Fruit fly (Drosophila melanogaster) whole organism, embryonic: Measurements from ENCODE around the gene CG17140.

ENCODE experiments used
- Adf1 ChIP-seq: fragments of 200-800 bp; sonication (Bioruptor generic); IDR thresholded peaks from 2 replicates; pipeline ENCODE4 v1.3.6; 2022; ENCODE audit warnings: missing biosample characterization, missing genetic modification characterization
- Blimp-1 ChIP-seq: fragments of 200-800 bp; sonication (Bioruptor generic); optimal IDR thresholded peaks from 3 replicates; lab custom pipeline; 2018; ENCODE audit warnings: missing biosample characterization, missing genetic modification characterization, mild to moderate bottlenecking, moderate library complexity, missing genetic modification reagents
- CG10274 ChIP-seq: fragments of 200-800 bp; sonication (Bioruptor generic); optimal IDR thresholded peaks from 3 replicates; lab custom pipeline; 2017; ENCODE audit warnings: missing biosample characterization, mild to moderate bottlenecking, missing genetic modification characterization
- CG11504 ChIP-seq: fragments of 200-800 bp; sonication (Bioruptor generic); optimal IDR thresholded peaks from 3 replicates; lab custom pipeline; 2019; ENCODE audit warnings: missing biosample characterization, mild to moderate bottlenecking, missing genetic modification characterization, moderate library complexity
- CG13287 ChIP-seq: fragments of 200-800 bp; sonication (Bioruptor generic); IDR thresholded peaks from 2 replicates; pipeline ENCODE4 v1.3.6; 2022; ENCODE audit warnings: missing biosample characterization, missing genetic modification characterization; ENCODE audit not compliant: partially characterized antibody
- CG16813 ChIP-seq: fragments of 200-800 bp; sonication (Bioruptor generic); IDR thresholded peaks from 3 replicates; pipeline ENCODE4 v1.3.6; 2022; ENCODE audit warnings: missing biosample characterization, missing genetic modification characterization; ENCODE audit not compliant: partially characterized antibody
- CG17912 ChIP-seq: fragments of 200-800 bp; sonication (Bioruptor generic); optimal IDR thresholded peaks from 2 replicates; lab custom pipeline; 2018; ENCODE audit warnings: missing biosample characterization, mild to moderate bottlenecking, missing genetic modification characterization
- CG2889 ChIP-seq: fragments of 200-800 bp; sonication (Bioruptor generic); IDR thresholded peaks from 3 replicates; pipeline ENCODE4 v1.3.6; 2022; ENCODE audit warnings: missing biosample characterization, missing genetic modification characterization
- CG3065 ChIP-seq: fragments of 200-800 bp; sonication (Bioruptor generic); optimal IDR thresholded peaks from 2 replicates; lab custom pipeline; 2016; ENCODE audit warnings: missing biosample characterization, missing genetic modification characterization
- CG32767 ChIP-seq: fragments of 200-800 bp; sonication (Bioruptor generic); IDR thresholded peaks from 2 replicates; pipeline ENCODE4 v1.3.6; 2022; ENCODE audit warnings: missing biosample characterization, missing genetic modification characterization
- CG3281 ChIP-seq: fragments of 200-800 bp; sonication (Bioruptor generic); optimal IDR thresholded peaks from 3 replicates; lab custom pipeline; 2017; ENCODE audit warnings: missing biosample characterization, mild to moderate bottlenecking, missing genetic modification characterization
- CG3407 ChIP-seq: fragments of 200-800 bp; sonication (Bioruptor generic); optimal IDR thresholded peaks from 2 replicates; lab custom pipeline; 2018; ENCODE audit warnings: missing biosample characterization, mild to moderate bottlenecking, missing genetic modification characterization
- CG34422 ChIP-seq: fragments of 200-800 bp; sonication (Bioruptor generic); IDR thresholded peaks from 3 replicates; pipeline ENCODE4 v1.3.6; 2022; ENCODE audit warnings: missing biosample characterization, missing genetic modification characterization
- CG4730 ChIP-seq: fragments of 200-800 bp; sonication (Bioruptor generic); IDR thresholded peaks from 2 replicates; pipeline ENCODE4 v1.3.6; 2022; ENCODE audit warnings: missing biosample characterization, missing genetic modification characterization
- CG5180 ChIP-seq: fragments of 200-800 bp; sonication (Bioruptor generic); optimal IDR thresholded peaks from 3 replicates; lab custom pipeline; 2017; ENCODE audit warnings: missing biosample characterization, missing genetic modification characterization, mild to moderate bottlenecking, moderate library complexity, missing genetic modification reagents
- CG6791 ChIP-seq: fragments of 200-800 bp; sonication (Bioruptor generic); IDR thresholded peaks from 3 replicates; pipeline ENCODE4 v1.3.6; 2022; ENCODE audit warnings: missing biosample characterization, missing genetic modification characterization; ENCODE audit not compliant: partially characterized antibody
- CG7839 ChIP-seq: fragments of 200-800 bp; sonication (Bioruptor generic); optimal IDR thresholded peaks from 3 replicates; lab custom pipeline; 2018; ENCODE audit warnings: missing biosample characterization, mild to moderate bottlenecking, missing genetic modification characterization, moderate library complexity
- CHES-1-like ChIP-seq: fragments of 200-800 bp; sonication (Bioruptor generic); optimal IDR thresholded peaks from 2 replicates; lab custom pipeline; 2016; ENCODE audit warnings: missing biosample characterization, missing genetic modification characterization
- Dad ChIP-seq: fragments of 200-800 bp; sonication (Bioruptor generic); optimal IDR thresholded peaks from 3 replicates; lab custom pipeline; 2016; ENCODE audit warnings: missing biosample characterization, missing genetic modification characterization
- Dek ChIP-seq: fragments of 200-800 bp; sonication (Bioruptor generic); optimal IDR thresholded peaks from 3 replicates; lab custom pipeline; 2019; ENCODE audit warnings: missing biosample characterization, mild to moderate bottlenecking, missing genetic modification characterization, moderate library complexity
- E2f1 ChIP-seq: fragments of 200-800 bp; sonication (Bioruptor generic); IDR thresholded peaks from 2 replicates; pipeline ENCODE4 v1.3.6; 2022; ENCODE audit warnings: missing biosample characterization, missing genetic modification characterization
- Eip74EF ChIP-seq, 2 experiments: fragments of 200-800 bp in 1 of 2; fragments of >200 bp in 1 of 2; sonication (Bioruptor generic) in 1 of 2; optimal IDR thresholded peaks; 2 replicates each; lab custom pipeline; 2017 to 2019; ENCODE audit warnings: missing biosample characterization in 2 of 2, missing genetic modification characterization in 2 of 2, mild to moderate bottlenecking in 1 of 2, moderate library complexity in 1 of 2
- Ets65A ChIP-seq: fragments of 200-800 bp; sonication (Bioruptor generic); peaks from one replicate; lab custom pipeline; 2016; ENCODE audit warnings: missing biosample characterization, missing genetic modification characterization
- Fer3 ChIP-seq: fragments of 200-800 bp; sonication (Bioruptor generic); optimal IDR thresholded peaks from 2 replicates; lab custom pipeline; 2018; ENCODE audit warnings: missing biosample characterization, mild to moderate bottlenecking, missing genetic modification characterization, moderate library complexity
- H2.0 ChIP-seq: fragments of 200-800 bp; sonication (Bioruptor generic); IDR thresholded peaks from 2 replicates; pipeline ENCODE4 v1.3.6; 2022; ENCODE audit warnings: missing biosample characterization, missing genetic modification characterization
- HLH3B ChIP-seq: fragments of 200-800 bp; sonication (Bioruptor generic); IDR thresholded peaks from 2 replicates; pipeline ENCODE4 v1.3.6; 2022; ENCODE audit warnings: missing biosample characterization, missing genetic modification characterization
- Med ChIP-seq: fragments of 200-800 bp; sonication (Bioruptor generic); peaks from one replicate; lab custom pipeline; 2016; ENCODE audit warnings: missing biosample characterization, missing genetic modification characterization, mild to moderate bottlenecking, inconsistent platforms, moderate library complexity
- NC2α ChIP-seq: fragments of 200-800 bp; sonication (Bioruptor generic); optimal IDR thresholded peaks from 2 replicates; lab custom pipeline; 2016; ENCODE audit warnings: missing biosample characterization, missing genetic modification characterization
- Oaz ChIP-seq: fragments of 200-800 bp; sonication (Bioruptor generic); IDR thresholded peaks from 2 replicates; pipeline ENCODE4 v1.3.6; 2022; ENCODE audit warnings: missing biosample characterization, missing genetic modification characterization
- Rx ChIP-seq: fragments of 200-800 bp; sonication (Bioruptor generic); IDR thresholded peaks from 2 replicates; pipeline ENCODE4 v1.3.6; 2022; ENCODE audit warnings: missing biosample characterization, missing genetic modification characterization
- cg ChIP-seq: fragments of 200-800 bp; sonication (Bioruptor generic); optimal IDR thresholded peaks from 3 replicates; lab custom pipeline; 2019; ENCODE audit warnings: missing biosample characterization, mild to moderate bottlenecking, missing genetic modification characterization, moderate library complexity
- gem ChIP-seq: fragments of 200-800 bp; sonication (Bioruptor generic); optimal IDR thresholded peaks from 2 replicates; lab custom pipeline; 2019; ENCODE audit warnings: missing biosample characterization, mild to moderate bottlenecking, missing genetic modification characterization, moderate library complexity
- gfzf ChIP-seq: fragments of 200-800 bp; sonication (Bioruptor generic); optimal IDR thresholded peaks from 2 replicates; lab custom pipeline; 2016; ENCODE audit warnings: missing biosample characterization, mild to moderate bottlenecking, missing genetic modification characterization, moderate library complexity
- grau ChIP-seq: fragments of 200-800 bp; optimal IDR thresholded peaks from 3 replicates; lab custom pipeline; 2019; ENCODE audit warnings: missing biosample characterization, mild to moderate bottlenecking, missing genetic modification characterization, moderate library complexity
- kni ChIP-seq: fragments of 200-800 bp; sonication (Bioruptor generic); optimal IDR thresholded peaks from 3 replicates; lab custom pipeline; 2017; ENCODE audit warnings: mild to moderate bottlenecking, missing biosample characterization, missing genetic modification reagents, missing genetic modification characterization
- knrl ChIP-seq: fragments of 200-800 bp; sonication (Bioruptor generic); IDR thresholded peaks from 3 replicates; pipeline ENCODE4 v1.3.6; 2022; ENCODE audit warnings: missing biosample characterization, missing genetic modification characterization; ENCODE audit not compliant: partially characterized antibody
- otp ChIP-seq: fragments of 200-800 bp; sonication (Bioruptor generic); IDR thresholded peaks from 3 replicates; pipeline ENCODE4, ENCODE4 v1.3.6; 2022; ENCODE audit warnings: missing biosample characterization, missing genetic modification characterization
- ranshi ChIP-seq: fragments of 200-800 bp; sonication (Bioruptor generic); IDR thresholded peaks from 2 replicates; pipeline ENCODE4 v1.3.6; 2022; ENCODE audit warnings: missing biosample characterization, missing genetic modification characterization
- sens-2 ChIP-seq: fragments of 200-800 bp; sonication (Bioruptor generic); IDR thresholded peaks from 2 replicates; pipeline ENCODE4 v1.3.6; 2022; ENCODE audit warnings: missing biosample characterization, missing genetic modification characterization
- sisA ChIP-seq: fragments of 200-800 bp; sonication (Bioruptor generic); IDR thresholded peaks from 2 replicates; pipeline ENCODE4 v1.3.6; 2022; ENCODE audit warnings: missing biosample characterization, missing genetic modification characterization
- slbo ChIP-seq: fragments of 200-800 bp; sonication (Bioruptor generic); IDR thresholded peaks from 2 replicates; pipeline ENCODE4 v1.3.6; 2022; ENCODE audit warnings: missing biosample characterization, missing genetic modification characterization
- tx ChIP-seq: fragments of 200-800 bp; sonication (Bioruptor generic); optimal IDR thresholded peaks from 2 replicates; lab custom pipeline; 2016; ENCODE audit warnings: missing biosample characterization, missing genetic modification characterization
- z ChIP-seq: fragments of 200-800 bp; sonication (Bioruptor generic); IDR thresholded peaks from 3 replicates; pipeline ENCODE4 v1.3.6; 2022; ENCODE audit warnings: missing biosample characterization, missing genetic modification characterization
- zfh2 ChIP-seq: fragments of 200-800 bp; sonication (Bioruptor generic); optimal IDR thresholded peaks from 2 replicates; lab custom pipeline; 2016; ENCODE audit warnings: missing biosample characterization, missing genetic modification characterization

The CG17140 gene

DNA sequence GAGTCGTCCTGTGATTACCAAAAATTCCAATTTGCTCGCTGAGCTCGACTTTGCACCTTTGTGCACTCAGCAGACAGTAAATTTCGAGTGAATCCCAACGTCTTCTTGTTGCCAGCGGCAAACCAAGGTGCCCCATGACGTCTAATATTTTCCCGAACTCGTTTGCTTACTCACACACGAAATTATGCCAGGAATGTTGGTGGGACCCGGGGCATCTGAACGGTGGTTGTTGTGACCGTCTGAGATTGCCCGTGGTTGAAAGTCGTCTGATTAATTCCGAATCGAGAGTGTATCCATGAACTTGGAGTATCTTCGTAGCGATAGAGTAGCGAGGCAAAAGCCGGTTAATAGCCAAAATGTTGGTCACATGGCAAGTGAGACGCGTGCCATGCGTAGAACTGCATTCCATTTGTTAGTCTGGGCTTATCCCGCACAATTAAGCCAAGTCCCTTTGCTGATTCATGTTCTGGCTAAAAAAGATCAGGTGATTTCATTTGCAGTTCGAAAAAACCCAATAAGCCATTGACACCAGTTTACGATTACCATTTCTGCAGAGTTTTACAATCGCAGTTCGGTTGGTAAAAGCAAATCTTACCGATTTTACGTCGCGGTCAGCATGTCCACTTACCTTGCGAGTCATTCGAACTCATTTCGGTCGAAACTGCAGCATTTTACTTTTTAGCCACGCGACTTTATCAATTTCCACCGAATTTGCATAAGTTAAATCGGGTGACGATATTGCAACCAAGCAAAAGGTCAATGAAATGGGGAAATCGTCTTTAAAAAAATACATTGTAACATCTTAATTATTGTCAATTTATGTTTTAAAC, 43.3 kb downstream of the CG17140 start (continued):
- peak; percentile 39 for TF ChIP-seq CG11504 (tag; lab: Kevin White, UChicago)
- no peak for TF ChIP-seq gfzf (GFP tag; lab: Kevin White, UChicago)
- TF ChIP-seq CG2889 (GFP tag; lab: Robert Waterston, UW), result no peak
- no peak for TF ChIP-seq Eip74EF (GFP tag; optimal IDR thresholded peaks at IDR 0.05; lab: Kevin White, UChicago)
- no peak for TF ChIP-seq Dad
- TF ChIP-seq Ets65A (GFP tag; lab: Kevin White, UChicago), result no peak
- no peak for TF ChIP-seq CG7839 (tag; lab: Kevin White, UChicago)
- no peak for TF ChIP-seq CHES-1-like (GFP tag; lab: Kevin White, UChicago)
- TF ChIP-seq NC2α (GFP tag; lab: Kevin White, UChicago), result no peak
- TF ChIP-seq z (GFP tag; lab: Robert Waterston, UW), result peak; percentile 35; the same call in 1 of the 3 replicates
- TF ChIP-seq sens-2 (GFP tag; lab: Robert Waterston, UW), result no peak
- no peak for TF ChIP-seq tx
- no peak for TF ChIP-seq CG17912 (GFP tag; lab: Kevin White, UChicago)
- TF ChIP-seq cg, result no peak
- 0 out of 3 replicates have a peak, but pooled peaks have one; percentile 16 for TF ChIP-seq CG34422 (GFP tag; lab: Robert Waterston, UW)

DNA sequence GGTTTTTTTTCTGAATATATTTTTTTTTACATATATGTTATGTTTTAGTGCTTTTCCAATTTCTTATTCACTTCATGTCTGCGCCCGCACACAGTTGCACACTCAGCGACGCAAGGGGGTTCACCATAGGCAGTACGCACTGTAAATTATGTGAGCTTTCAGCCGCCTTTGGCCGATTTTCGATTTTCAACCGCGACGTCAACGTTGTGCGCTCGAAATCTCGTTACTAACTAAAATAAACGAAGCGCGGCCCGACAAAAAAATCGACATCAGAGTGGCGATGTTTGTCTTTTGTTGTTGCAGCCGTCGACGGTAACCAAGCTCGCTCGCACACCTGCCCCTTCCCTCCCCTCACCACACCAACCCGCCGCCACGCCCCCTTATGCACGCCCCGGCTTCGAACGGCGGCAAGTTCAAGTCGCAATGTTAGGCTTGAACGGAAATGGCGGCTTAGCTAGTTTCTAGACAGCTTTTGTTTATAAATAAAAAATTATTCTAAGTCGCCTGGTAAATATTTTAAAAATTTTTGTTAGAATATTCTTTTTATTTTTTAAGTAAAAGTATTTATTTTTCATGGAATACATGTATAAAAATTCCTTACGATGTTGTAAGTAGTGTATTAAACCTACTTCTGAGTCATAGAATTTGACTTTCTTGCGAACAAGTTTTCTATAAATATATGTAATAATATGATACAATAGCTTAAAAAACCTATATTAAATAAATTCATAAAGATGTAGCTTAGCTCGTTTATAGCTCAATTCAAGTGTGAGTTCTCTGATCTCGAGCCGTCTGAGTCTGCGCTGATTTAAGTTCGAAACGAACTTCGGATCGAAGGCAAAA, 44.4 kb downstream of the CG17140 start, which contains the start of gene CG31869:
CG31869 (minus strand) TSS at position 233 of the 843 bp plus-strand sequence.
- 0 out of 2 replicates have a peak, but pooled peaks have one; percentile 25 for TF ChIP-seq HLH3B (GFP tag; lab: Robert Waterston, UW)
- 0 out of 3 replicates have a peak, but pooled peaks have one; percentile 24 for TF ChIP-seq otp
- peak; percentile 0 for TF ChIP-seq zfh2 (GFP tag; lab: Kevin White, UChicago)
- peak; percentile 11; the same call in 1 of the 2 replicates for TF ChIP-seq CG13287
- peak; percentile 23; the same call in 1 of the 2 replicates for TF ChIP-seq sisA (GFP tag; lab: Robert Waterston, UW)
- TF ChIP-seq CG11504 (tag; lab: Kevin White, UChicago), result peak; percentile 90
- peak; percentile 9 for TF ChIP-seq Blimp-1 (GFP tag; lab: Kevin White, UChicago)
- peak; percentile 28; the same call in 1 of the 2 replicates for TF ChIP-seq H2.0
- TF ChIP-seq kni (GFP tag; lab: Kevin White, UChicago), result peak; percentile 30
- TF ChIP-seq E2f1 (GFP tag; lab: Robert Waterston, UW), result 0 out of 2 replicates have a peak, but pooled peaks have one; percentile 19
- no peak for TF ChIP-seq CG32767 (GFP tag; lab: Robert Waterston, UW)
- TF ChIP-seq CG3281 (GFP tag; lab: Kevin White, UChicago), result no peak
- peak; percentile 98 for TF ChIP-seq CG5180 (GFP tag; lab: Kevin White, UChicago)
- 0 out of 2 replicates have a peak, but pooled peaks have one; percentile 15 for TF ChIP-seq CG4730 (GFP tag; lab: Robert Waterston, UW)
- no peak for TF ChIP-seq knrl (GFP tag; lab: Robert Waterston, UW)
- TF ChIP-seq Adf1 (GFP tag; lab: Robert Waterston, UW), result peak; percentile 38
- no peak for TF ChIP-seq Dek (tag; lab: Kevin White, UChicago)
- peak; percentile 83 for TF ChIP-seq Med (GFP tag; lab: Kevin White, UChicago)
- TF ChIP-seq gem (tag; lab: Kevin White, UChicago), result peak; percentile 1
- TF ChIP-seq slbo (GFP tag; lab: Robert Waterston, UW), result peak; percentile 61
- no peak for TF ChIP-seq Fer3 (tag; lab: Kevin White, UChicago)
- peak; percentile 80 for TF ChIP-seq grau
- TF ChIP-seq CG3407 (GFP tag; lab: Kevin White, UChicago), result no peak
- no peak for TF ChIP-seq CG10274 (GFP tag; lab: Kevin White, UChicago)
- TF ChIP-seq Ets65A (GFP tag; lab: Kevin White, UChicago), result peak; percentile 86
- 0 out of 2 replicates have a peak, but pooled peaks have one; percentile 10 for TF ChIP-seq Rx
- TF ChIP-seq ranshi (GFP tag; lab: Robert Waterston, UW), result 0 out of 2 replicates have a peak, but pooled peaks have one; percentile 24
- peak; percentile 15 for TF ChIP-seq CG7839 (tag; lab: Kevin White, UChicago)
- no peak for TF ChIP-seq CG16813 (GFP tag; lab: Robert Waterston, UW)
- peak; percentile 7 for TF ChIP-seq CG3065
- TF ChIP-seq CG6791 (GFP tag; lab: Robert Waterston, UW), result 0 out of 3 replicates have a peak, but pooled peaks have one; percentile 28
- 0 out of 2 replicates have a peak, but pooled peaks have one; percentile 25 for TF ChIP-seq Oaz (GFP tag; lab: Robert Waterston, UW)
